Worm (Caenorhabditis elegans) whole organism, mixed stage, embryonic: ENCODE results near the gene K08F4.5.

Experiments used
- elt-1 ChIP-seq: sonication (generic microtip); optimal IDR thresholded peaks from 2 replicates; lab custom pipeline; 2017; ENCODE audit warnings: missing genetic modification characterization, mild to moderate bottlenecking, missing compliant biosample characterization, antibody characterized with exemption, moderate library complexity, borderline replicate concordance; ENCODE audit not compliant: insufficient read depth
- elt-3 ChIP-seq: fragments of 150-350 bp; optimal IDR thresholded peaks from 2 replicates; lab custom pipeline; 2014; ENCODE audit warnings: missing biosample characterization, missing genetic modification characterization
- mls-2 ChIP-seq: sonication (generic microtip); optimal IDR thresholded peaks from 2 replicates; lab custom pipeline; 2016; ENCODE audit warnings: mild to moderate bottlenecking, missing genetic modification characterization, moderate library complexity, missing compliant biosample characterization
- nhr-12 ChIP-seq: fragments of 150-350 bp; optimal IDR thresholded peaks from 2 replicates; lab custom pipeline; 2014; ENCODE audit warnings: missing biosample characterization, missing genetic modification characterization
- pha-4 ChIP-seq: fragments of 150-350 bp; optimal IDR thresholded peaks from 2 replicates; lab custom pipeline; 2018; ENCODE audit warnings: missing biosample characterization, missing genetic modification reagents, missing genetic modification characterization
- zip-8 ChIP-seq: fragments of 150-350 bp; optimal IDR thresholded peaks from 2 replicates; lab custom pipeline; 2014; ENCODE audit warnings: missing biosample characterization, missing genetic modification characterization

DNA sequence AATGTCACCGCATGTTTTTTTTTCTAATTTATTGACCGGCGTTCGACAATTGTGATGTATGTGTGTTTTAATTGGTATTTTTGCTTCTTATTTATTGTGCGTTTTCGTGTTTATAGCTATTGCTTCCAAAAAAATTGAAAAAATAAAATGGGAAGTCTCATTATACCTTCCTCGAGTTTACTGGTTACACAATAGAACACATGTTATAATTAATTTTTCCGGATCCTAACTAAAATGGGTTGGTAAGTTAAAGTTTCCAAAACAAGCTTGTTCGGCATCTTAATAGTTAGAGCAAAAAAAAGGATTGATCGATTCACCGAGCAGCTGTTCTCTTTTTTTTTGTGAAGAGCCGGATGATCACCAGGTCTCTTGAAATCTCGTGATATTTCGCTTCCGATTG lies 19.8 kb upstream of the K08F4.5 start, which contains the start of gene ttr-54:
- TF ChIP-seq zip-8 (tag; lab: Kevin White, UChicago), result no peak
- no peak for TF ChIP-seq elt-1 (tag; lab: Kevin White, UChicago)
- no peak for TF ChIP-seq mls-2 (tag; lab: Kevin White, UChicago)
- no peak for TF ChIP-seq pha-4 (tag; lab: Kevin White, UChicago)
- TF ChIP-seq nhr-12 (tag; lab: Kevin White, UChicago), result no peak
- no peak for TF ChIP-seq elt-3 (tag; lab: Kevin White, UChicago)
